Worm (Caenorhabditis elegans) whole organism, young adult: ENCODE measurements around the gene D1086.12.
A peak's percentile ranks its signal among the peaks of the same experiment; 100 is the strongest.

ENCODE experiments used
- C17E4.6 ChIP-seq: fragments of 200-800 bp; sonication (Bioruptor generic); IDR thresholded peaks from 2 replicates; pipeline ENCODE4 v1.3.6; 2022; ENCODE audit warnings: missing genetic modification reagents, missing genetic modification characterization, missing compliant biosample characterization
- F55B11.4 ChIP-seq: sonication (generic microtip); optimal IDR thresholded peaks from 2 replicates; lab custom pipeline; 2016; ENCODE audit warnings: missing compliant biosample characterization, missing genetic modification characterization, borderline replicate concordance; ENCODE audit not compliant: insufficient read depth
- F57A8.1 ChIP-seq: fragments of 200-800 bp; sonication (Bioruptor generic); optimal IDR thresholded peaks from 2 replicates; lab custom pipeline; 2018; ENCODE audit warnings: mild to moderate bottlenecking, missing genetic modification characterization, moderate library complexity, missing compliant biosample characterization
- F57C9.4 ChIP-seq: sonication (generic microtip); optimal IDR thresholded peaks from 2 replicates; lab custom pipeline; 2017; ENCODE audit warnings: mild to moderate bottlenecking, missing genetic modification characterization, missing compliant biosample characterization
- Y56A3A.18 ChIP-seq: fragments of 200-800 bp; sonication (Bioruptor generic); IDR thresholded peaks from 2 replicates; pipeline ENCODE4 v1.3.6; 2022; ENCODE audit warnings: missing genetic modification reagents, missing genetic modification characterization, missing compliant biosample characterization
- Y67H2A.10 ChIP-seq: fragments of 200-800 bp; sonication (Bioruptor generic); conservative IDR thresholded peaks from 2 replicates; pipeline ENCODE4 v1.3.6; 2022; ENCODE audit warnings: missing genetic modification reagents, missing genetic modification characterization, missing compliant biosample characterization
- ama-1 ChIP-seq, 3 experiments: fragments of 150-350 bp in 1 of 3; sonication (generic microtip) in 2 of 3; optimal IDR thresholded peaks; 2 replicates each; lab custom pipeline; 2014 to 2018; ENCODE audit warnings: missing biosample characterization in 2 of 3, missing genetic modification characterization in 2 of 3, missing genetic modification reagents in 2 of 3
- aptf-3 ChIP-seq: fragments of 200-800 bp; sonication (Bioruptor generic); IDR thresholded peaks from 2 replicates; pipeline ENCODE4 v1.3.6; 2022; ENCODE audit warnings: missing genetic modification characterization, missing compliant biosample characterization
- cebp-1 ChIP-seq, 2 experiments: fragments of 200-800 bp in 1 of 2; sonication (Bioruptor generic) in 1 of 2; sonication (generic microtip) in 1 of 2; IDR thresholded peaks in 1 of 2; optimal IDR thresholded peaks in 1 of 2; 2 replicates each; pipeline versions ENCODE4 v1.3.6 to Lab custom; 2017 to 2022; ENCODE audit warnings: missing compliant biosample characterization in 2 of 2, missing genetic modification characterization in 2 of 2, mild to moderate bottlenecking in 1 of 2, missing genetic modification reagents in 1 of 2, moderate library complexity in 1 of 2
- ceh-79 ChIP-seq: sonication (generic microtip); optimal IDR thresholded peaks from 2 replicates; lab custom pipeline; 2017; ENCODE audit warnings: mild to moderate bottlenecking, missing genetic modification characterization, missing compliant biosample characterization
- chd-7 ChIP-seq: sonication (generic microtip); optimal IDR thresholded peaks from 2 replicates; lab custom pipeline; 2016; ENCODE audit warnings: mild to moderate bottlenecking, missing genetic modification characterization, moderate library complexity, missing compliant biosample characterization
- dpl-1 ChIP-seq: fragments of 150-350 bp; optimal IDR thresholded peaks from 2 replicates; lab custom pipeline; 2014; ENCODE audit warnings: missing biosample characterization, missing genetic modification reagents, missing genetic modification characterization
- egl-44 ChIP-seq: fragments of 200-800 bp; sonication (Bioruptor generic); IDR thresholded peaks from 2 replicates; pipeline ENCODE4 v1.3.6; 2022; ENCODE audit warnings: missing genetic modification reagents, missing genetic modification characterization, missing compliant biosample characterization
- egrh-3 ChIP-seq: fragments of 200-800 bp; sonication (Bioruptor generic); IDR thresholded peaks from 2 replicates; pipeline ENCODE4 v1.3.6; 2022; ENCODE audit warnings: missing genetic modification reagents, missing genetic modification characterization, missing compliant biosample characterization
- ekl-4 ChIP-seq: fragments of 200-800 bp; sonication (Bioruptor generic); IDR thresholded peaks from 2 replicates; pipeline ENCODE4 v1.3.6; 2022; ENCODE audit warnings: missing genetic modification reagents, missing genetic modification characterization, missing compliant biosample characterization
- hlh-12 ChIP-seq: sonication (generic microtip); optimal IDR thresholded peaks from 2 replicates; lab custom pipeline; 2016; ENCODE audit warnings: missing genetic modification characterization, missing compliant biosample characterization
- hmg-1.2 ChIP-seq: fragments of 200-800 bp; sonication (Bioruptor generic); IDR thresholded peaks from 2 replicates; pipeline ENCODE4 v1.3.6; 2022; ENCODE audit warnings: missing genetic modification reagents, missing genetic modification characterization, missing compliant biosample characterization
- hrde-1 ChIP-seq: sonication (generic microtip); optimal IDR thresholded peaks from 2 replicates; lab custom pipeline; 2016; ENCODE audit warnings: missing genetic modification characterization, mild to moderate bottlenecking, missing compliant biosample characterization, moderate library complexity, missing genotype, missing genetic modification reagents, borderline replicate concordance
- lin-26 ChIP-seq: fragments of 200-800 bp; sonication (Bioruptor generic); IDR thresholded peaks from 2 replicates; pipeline ENCODE4 v1.3.6; 2022; ENCODE audit warnings: missing genetic modification reagents, missing genetic modification characterization, missing compliant biosample characterization
- lin-40 ChIP-seq: sonication (generic microtip); optimal IDR thresholded peaks from 2 replicates; lab custom pipeline; 2016; ENCODE audit warnings: missing genetic modification characterization, mild to moderate bottlenecking, missing compliant biosample characterization, missing genotype, missing genetic modification reagents
- lsy-27 ChIP-seq: sonication (generic microtip); optimal IDR thresholded peaks from 2 replicates; lab custom pipeline; 2017; ENCODE audit warnings: missing genetic modification characterization, mild to moderate bottlenecking, missing compliant biosample characterization, antibody characterized with exemption, missing genotype, borderline replicate concordance; ENCODE audit not compliant: insufficient read depth
- madf-6 ChIP-seq: fragments of 200-800 bp; sonication (Bioruptor generic); IDR thresholded peaks from 2 replicates; pipeline ENCODE4 v1.3.6; 2022; ENCODE audit warnings: missing genetic modification reagents, missing genetic modification characterization, missing compliant biosample characterization
- mes-4 ChIP-seq: sonication (generic microtip); optimal IDR thresholded peaks from 2 replicates; lab custom pipeline; 2016; ENCODE audit warnings: missing genotype, missing genetic modification characterization, missing compliant biosample characterization
- nfya-1 ChIP-seq: sonication (generic microtip); optimal IDR thresholded peaks from 2 replicates; lab custom pipeline; 2017; ENCODE audit warnings: antibody characterized with exemption, missing compliant biosample characterization, missing genetic modification characterization, borderline replicate concordance; ENCODE audit not compliant: insufficient read depth
- nhr-120 ChIP-seq: fragments of 200-800 bp; sonication (Bioruptor generic); IDR thresholded peaks from 2 replicates; pipeline ENCODE4 v1.3.6; 2022; ENCODE audit warnings: missing genetic modification characterization, missing compliant biosample characterization
- pha-4 ChIP-seq: fragments of 150-350 bp; sonication (generic microtip); optimal IDR thresholded peaks from 2 replicates; lab custom pipeline; 2014; ENCODE audit warnings: missing biosample characterization, missing genetic modification reagents, missing genetic modification characterization
- sea-2 ChIP-seq: fragments of 200-800 bp; sonication (Bioruptor generic); IDR thresholded peaks from 2 replicates; pipeline ENCODE4 v1.3.6; 2022; ENCODE audit warnings: missing genetic modification characterization, missing compliant biosample characterization
- snpc-1.3 ChIP-seq: sonication (generic microtip); optimal IDR thresholded peaks from 2 replicates; lab custom pipeline; 2017; ENCODE audit warnings: missing genetic modification characterization, mild to moderate bottlenecking, missing compliant biosample characterization, antibody characterized with exemption, moderate library complexity, missing genotype, missing genetic modification reagents; ENCODE audit not compliant: insufficient read depth
- snpc-3.4 ChIP-seq: sonication (generic microtip); optimal IDR thresholded peaks from 2 replicates; lab custom pipeline; 2017; ENCODE audit warnings: missing genetic modification characterization, mild to moderate bottlenecking, missing compliant biosample characterization, antibody characterized with exemption, moderate library complexity, missing genotype, missing genetic modification reagents
- ztf-28 ChIP-seq: fragments of 200-800 bp; sonication (Bioruptor generic); IDR thresholded peaks from 2 replicates; pipeline ENCODE4 v1.3.6; 2022; ENCODE audit warnings: missing genetic modification reagents, missing genetic modification characterization, missing compliant biosample characterization

Gene D1086.12

DNA sequence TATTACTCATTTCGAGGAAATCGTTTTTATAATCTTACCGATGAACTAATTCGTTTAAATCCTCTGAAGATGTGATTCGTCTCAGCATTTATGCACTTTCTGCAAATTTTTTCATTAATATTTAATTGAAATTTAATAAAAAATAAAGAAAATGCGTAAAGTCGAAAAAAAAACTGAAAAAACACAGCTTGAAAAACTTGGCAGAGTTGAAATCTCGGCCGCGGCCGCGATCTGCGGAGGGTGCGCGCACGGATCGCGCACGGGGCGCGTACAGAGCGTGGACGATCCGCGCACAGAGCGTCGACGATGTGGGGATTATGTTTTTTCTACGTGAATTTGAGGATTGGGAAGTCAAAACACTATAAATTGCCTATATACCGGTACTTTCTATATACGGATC, 36.8 kb downstream of the D1086.12 start, which contains the start of gene AH10.4:
Gene AH10.4, minus strand, starts transcription at position 101 of the 400 bp plus-strand sequence.
- TF ChIP-seq egrh-3 (GFP tag; lab: Robert Waterston, UW) (peak; percentile 17; the same call in 1 of the 2 replicates), lin-26 (GFP tag; lab: Robert Waterston, UW) (peak; percentile 27; the same call in 1 of the 2 replicates)

DNA sequence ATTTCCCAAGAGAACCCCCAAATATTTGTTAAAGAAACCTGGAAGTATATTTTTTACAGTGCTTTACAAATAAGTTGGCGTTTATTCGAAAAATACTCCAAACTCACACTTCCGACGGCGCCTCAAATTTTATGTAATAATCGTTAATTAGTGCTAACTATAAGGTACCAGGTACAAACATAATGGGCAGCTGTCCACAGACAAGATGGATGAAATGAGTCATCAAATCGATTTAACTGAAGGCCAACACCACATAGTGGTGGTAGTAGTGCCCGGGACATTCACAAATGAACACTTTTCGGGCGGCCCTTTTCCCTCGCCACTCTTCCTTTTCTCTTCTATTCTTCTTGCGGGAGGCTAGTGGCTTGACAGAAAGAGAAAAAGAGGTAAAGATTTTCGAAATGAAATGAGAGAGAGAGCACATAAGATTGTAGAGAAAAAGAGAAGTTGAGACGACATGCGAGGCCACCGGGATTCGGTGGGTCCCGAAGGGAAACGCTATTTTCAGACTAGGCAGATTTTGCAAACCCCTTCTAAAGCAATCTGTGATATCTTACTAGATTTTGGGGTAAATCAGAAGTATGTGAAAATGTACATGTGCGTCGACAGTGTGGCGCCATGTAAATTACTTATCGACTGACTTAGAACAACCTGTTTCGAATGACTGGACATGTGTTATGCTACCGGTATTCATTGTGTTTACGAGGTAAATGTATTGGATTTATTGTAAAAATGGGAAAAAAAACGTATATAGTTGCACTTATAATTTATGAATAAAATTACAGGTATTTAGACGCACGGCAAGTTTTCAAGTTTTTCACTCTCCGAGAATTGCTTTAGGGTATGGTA, 38.5 kb downstream of the D1086.12 start:
- TF ChIP-seq ztf-28 (GFP tag; lab: Robert Waterston, UW) (no peak), madf-6 (GFP tag; lab: Robert Waterston, UW) (no peak), F55B11.4 (tag; lab: Kevin White, UChicago) (no peak), chd-7 (tag; lab: Kevin White, UChicago) (no peak), F57C9.4 (no peak)

DNA sequence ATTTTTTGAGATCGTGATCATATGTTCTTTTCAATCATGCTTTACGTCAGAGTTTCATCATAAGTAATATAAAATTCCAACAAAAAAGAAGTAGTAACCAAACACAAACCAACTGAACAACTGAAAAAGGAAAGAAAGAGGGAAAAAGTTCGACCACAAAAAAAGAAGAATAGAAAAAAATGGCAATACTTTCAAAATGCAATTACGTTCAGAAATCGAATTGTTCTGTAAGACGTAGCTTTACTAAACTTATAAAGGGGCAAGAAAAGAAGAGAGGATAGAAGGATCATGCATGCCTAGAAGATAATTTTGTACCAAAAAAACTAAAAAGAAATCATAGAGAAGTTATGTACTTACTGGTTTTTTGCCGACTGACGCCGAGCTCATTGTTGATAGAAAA, 39.7 kb downstream of the D1086.12 start:
- no peak for TF ChIP-seq mes-4
- TF ChIP-seq Y56A3A.18 (GFP tag; lab: Robert Waterston, UW), result no peak
- TF ChIP-seq dpl-1 (GFP tag; lab: Kevin White, UChicago), result no peak
- TF ChIP-seq snpc-1.3, result no peak
- no peak for TF ChIP-seq snpc-3.4 (tag; lab: Kevin White, UChicago)
- no peak for TF ChIP-seq cebp-1 (GFP tag; IDR thresholded peaks at IDR 0.05; lab: Robert Waterston, UW)
- peak; percentile 47 for TF ChIP-seq cebp-1 (tag; optimal IDR thresholded peaks at IDR 0.05; lab: Kevin White, UChicago)

DNA sequence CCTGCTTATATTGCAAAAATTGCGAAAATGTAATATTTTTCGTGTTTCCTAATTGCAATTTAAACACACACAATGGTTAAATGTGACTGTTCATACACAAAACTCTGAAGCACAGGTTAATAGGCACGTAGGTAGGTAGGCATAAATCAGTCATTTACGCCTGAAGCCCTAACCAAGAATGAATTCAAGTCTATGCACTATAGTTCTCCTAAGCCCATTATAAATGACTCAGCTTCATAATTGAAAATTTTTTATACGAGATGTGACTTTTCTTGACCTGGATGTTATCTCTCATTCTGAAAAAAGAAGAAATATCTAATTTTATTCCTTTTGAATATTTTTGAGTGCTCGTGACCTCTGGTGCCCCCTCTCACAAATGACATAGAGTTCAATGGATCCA, 40.9 kb downstream of the D1086.12 start:
- TF ChIP-seq sea-2 (GFP tag; lab: Robert Waterston, UW) (no peak), hrde-1 (tag; lab: Kevin White, UChicago) (no peak), pha-4 (tag; lab: Kevin White, UChicago) (no peak), F57C9.4 (no peak)

DNA sequence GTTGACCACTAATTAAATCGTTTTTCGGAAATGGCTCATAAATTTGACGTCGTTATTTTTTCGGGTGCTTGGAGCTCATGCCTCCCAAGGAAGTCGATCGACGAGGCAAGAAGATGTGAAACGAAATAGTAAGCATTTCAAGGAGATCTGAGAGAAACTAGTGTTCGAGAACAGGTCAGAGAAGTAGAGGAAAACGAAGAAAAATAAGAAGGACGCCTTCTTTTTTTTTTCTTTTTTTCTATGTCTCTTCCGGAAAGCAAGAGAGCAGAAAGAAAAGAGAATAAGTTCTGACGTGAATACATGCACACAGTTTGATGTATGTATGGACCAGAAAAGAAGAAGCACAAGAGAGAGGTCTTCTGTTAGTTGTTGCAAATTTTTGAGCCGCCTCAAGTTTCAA, 42.6 kb downstream of the D1086.12 start:
- TF ChIP-seq lin-40, result peak; percentile 13
- TF ChIP-seq ekl-4 (GFP tag; lab: Robert Waterston, UW), result no peak
- peak; percentile 38; the same call in 1 of the 2 replicates for TF ChIP-seq hmg-1.2 (GFP tag; lab: Robert Waterston, UW)
- TF ChIP-seq ceh-79, result no peak
- TF ChIP-seq egl-44, result no peak
- no peak for TF ChIP-seq nfya-1
- TF ChIP-seq hlh-12 (tag; lab: Kevin White, UChicago), result no peak
- TF ChIP-seq pha-4 (tag; lab: Kevin White, UChicago), result no peak
- TF ChIP-seq Y67H2A.10 (GFP tag; lab: Robert Waterston, UW), result no peak
- TF ChIP-seq ama-1 (optimal IDR thresholded peaks at IDR 0.05; lab: Kevin White, UChicago), result no peak
- TF ChIP-seq ama-1 (GFP tag; optimal IDR thresholded peaks at IDR 0.05; lab: Kevin White, UChicago), result no peak
- no peak for TF ChIP-seq nhr-120 (GFP tag; lab: Robert Waterston, UW)
- no peak for TF ChIP-seq lsy-27
- TF ChIP-seq C17E4.6 (GFP tag; lab: Robert Waterston, UW), result no peak
- TF ChIP-seq aptf-3, result no peak
- no peak for TF ChIP-seq F57A8.1
- TF ChIP-seq, all 124 proteins: peak for 2
